Worm (Caenorhabditis elegans) whole organism, L1 larva: ENCODE measurements around the gene cth-2.
A peak's percentile ranks its signal among the peaks of the same experiment; 100 is the strongest.

ENCODE experiments used
- C16A3.4 ChIP-seq: fragments of 150-350 bp; optimal IDR thresholded peaks from 2 replicates; lab custom pipeline; 2014; ENCODE audit warnings: missing biosample characterization, missing genetic modification characterization
- ceh-63 ChIP-seq: fragments of 200-800 bp; sonication (Bioruptor generic); optimal IDR thresholded peaks from 2 replicates; lab custom pipeline; 2018; ENCODE audit warnings: mild to moderate bottlenecking, missing genetic modification characterization, missing compliant biosample characterization
- ceh-8 ChIP-seq: fragments of 200-800 bp; sonication (Bioruptor generic); optimal IDR thresholded peaks from 2 replicates; lab custom pipeline; 2018; ENCODE audit warnings: mild to moderate bottlenecking, missing genetic modification characterization, moderate library complexity, missing compliant biosample characterization
- elt-2 ChIP-seq: sonication (generic microtip); optimal IDR thresholded peaks from 2 replicates; lab custom pipeline; 2016; ENCODE audit warnings: missing genetic modification characterization, mild to moderate bottlenecking, inconsistent platforms, missing compliant biosample characterization, missing genetic modification reagents
- hlh-17 ChIP-seq: fragments of 200-800 bp; sonication (Bioruptor generic); optimal IDR thresholded peaks from 2 replicates; lab custom pipeline; 2018; ENCODE audit warnings: missing genetic modification characterization, mild to moderate bottlenecking, missing compliant biosample characterization, moderate library complexity, borderline replicate concordance
- hpl-2 ChIP-seq: fragments of 150-350 bp; optimal IDR thresholded peaks from 2 replicates; lab custom pipeline; 2014; ENCODE audit warnings: missing biosample characterization, missing genetic modification reagents, missing genetic modification characterization
- lin-14 ChIP-seq: fragments of 200-800 bp; sonication (Bioruptor generic); optimal IDR thresholded peaks from 2 replicates; lab custom pipeline; 2018; ENCODE audit warnings: mild to moderate bottlenecking, missing genetic modification characterization, moderate library complexity, missing compliant biosample characterization
- lin-39 ChIP-seq: fragments of 150-350 bp; optimal IDR thresholded peaks from 2 replicates; lab custom pipeline; 2014; ENCODE audit warnings: missing biosample characterization, missing genetic modification reagents, missing genetic modification characterization
- lir-3 ChIP-seq: sonication (generic microtip); optimal IDR thresholded peaks from 2 replicates; lab custom pipeline; 2016; ENCODE audit warnings: mild to moderate bottlenecking, missing genetic modification characterization, moderate library complexity, missing compliant biosample characterization; ENCODE audit not compliant: poor library complexity
- nhr-20 ChIP-seq: sonication (generic microtip); optimal IDR thresholded peaks from 2 replicates; lab custom pipeline; 2016; ENCODE audit warnings: mild to moderate bottlenecking, missing genetic modification characterization, missing compliant biosample characterization
- nhr-71 ChIP-seq: sonication (generic microtip); optimal IDR thresholded peaks from 2 replicates; lab custom pipeline; 2016; ENCODE audit warnings: mild to moderate bottlenecking, missing genetic modification characterization, moderate library complexity, missing compliant biosample characterization
- pqm-1 ChIP-seq: sonication (generic microtip); optimal IDR thresholded peaks from 3 replicates; lab custom pipeline; 2017; ENCODE audit warnings: missing biosample characterization, missing genetic modification characterization
- unc-86 ChIP-seq: sonication (generic microtip); optimal IDR thresholded peaks from 2 replicates; lab custom pipeline; 2016; ENCODE audit warnings: missing genetic modification characterization, missing compliant biosample characterization
- unc-98 ChIP-seq: fragments of 200-800 bp; sonication (Bioruptor generic); IDR thresholded peaks from 2 replicates; pipeline ENCODE4 v1.3.6; 2022; ENCODE audit warnings: missing genetic modification characterization, missing compliant biosample characterization

Gene cth-2

ce11 chrII:7022370-7023001 lies 35.3 kb downstream of the cth-2 start, which contains the start of the genes lst-6 and lst-5 (continued):
- TF ChIP-seq lin-39 (tag; lab: Kevin White, UChicago) (peak; percentile 31), ceh-8 (GFP tag; lab: Kevin White, UChicago) (peak; percentile 5), unc-86 (tag; lab: Kevin White, UChicago) (peak; percentile 58), lin-14 (GFP tag; lab: Kevin White, UChicago) (peak; percentile 86), C16A3.4 (tag; lab: Kevin White, UChicago) (peak; percentile 69), hpl-2 (GFP tag; lab: Kevin White, UChicago) (no peak), nhr-71 (tag; lab: Kevin White, UChicago) (peak; percentile 84), ceh-63 (no peak), lir-3 (tag; lab: Kevin White, UChicago) (peak; percentile 44)

ce11 chrII:7012592-7012991 lies 45.2 kb downstream of the cth-2 start, which contains the start of gene sqv-7:
sqv-7 (minus strand) TSS chrII:7012692.
- TF ChIP-seq hpl-2 (GFP tag; lab: Kevin White, UChicago) = no peak
- TF ChIP-seq pqm-1 (tag; lab: Kevin White, UChicago) = no peak
- TF ChIP-seq hlh-17 (GFP tag; lab: Kevin White, UChicago) = no peak
- TF ChIP-seq unc-98 = no peak
- no peak for TF ChIP-seq nhr-20 (tag; lab: Kevin White, UChicago)
- no peak for TF ChIP-seq elt-2 (tag; lab: Kevin White, UChicago)
- TF ChIP-seq, all 84 proteins: peak for 0
